Worm (Caenorhabditis elegans) whole organism, young adult: Measurements from ENCODE around the gene R10E8.8.

ENCODE experiments used
- C17E4.6 ChIP-seq: fragments of 200-800 bp; sonication (Bioruptor generic); IDR thresholded peaks from 2 replicates; pipeline ENCODE4 v1.3.6; 2022; ENCODE audit warnings: missing genetic modification reagents, missing genetic modification characterization, missing compliant biosample characterization
- D2030.7 ChIP-seq: fragments of 200-800 bp; sonication (Bioruptor generic); IDR thresholded peaks from 2 replicates; pipeline ENCODE4 v1.3.6; 2022; ENCODE audit warnings: missing genetic modification reagents, missing genetic modification characterization, missing compliant biosample characterization
- F22D6.2 ChIP-seq: sonication (generic microtip); optimal IDR thresholded peaks from 2 replicates; lab custom pipeline; 2016; ENCODE audit warnings: mild to moderate bottlenecking, missing genetic modification characterization, missing compliant biosample characterization
- F23B12.7 ChIP-seq: sonication (generic microtip); optimal IDR thresholded peaks from 2 replicates; lab custom pipeline; 2017; ENCODE audit warnings: missing genetic modification characterization, mild to moderate bottlenecking, missing compliant biosample characterization, antibody characterized with exemption, moderate library complexity; ENCODE audit not compliant: insufficient read depth
- F37B4.10 ChIP-seq: fragments of 200-800 bp; sonication (Bioruptor generic); IDR thresholded peaks from 2 replicates; pipeline ENCODE4 v1.3.6; 2022; ENCODE audit warnings: missing genetic modification characterization, missing compliant biosample characterization
- F39B2.1 ChIP-seq: fragments of 200-800 bp; sonication (Bioruptor generic); IDR thresholded peaks from 2 replicates; pipeline ENCODE4 v1.3.6; 2022; ENCODE audit warnings: missing genetic modification reagents, missing genetic modification characterization, missing compliant biosample characterization
- K12H6.12 ChIP-seq: fragments of 200-800 bp; sonication (Bioruptor generic); optimal IDR thresholded peaks from 2 replicates; lab custom pipeline; 2018; ENCODE audit warnings: mild to moderate bottlenecking, missing genetic modification characterization, missing compliant biosample characterization
- ZK185.1 ChIP-seq: sonication (generic microtip); optimal IDR thresholded peaks from 2 replicates; lab custom pipeline; 2016; ENCODE audit warnings: mild to moderate bottlenecking, missing genetic modification characterization, missing compliant biosample characterization; ENCODE audit not compliant: poor library complexity, severe bottlenecking
- ama-1 ChIP-seq, 3 experiments: fragments of 150-350 bp in 1 of 3; sonication (generic microtip) in 2 of 3; optimal IDR thresholded peaks; 2 replicates each; lab custom pipeline; 2014 to 2018; ENCODE audit warnings: missing biosample characterization in 2 of 3, missing genetic modification characterization in 2 of 3, missing genetic modification reagents in 2 of 3
- aptf-2 ChIP-seq: fragments of 200-800 bp; sonication (Bioruptor generic); conservative IDR thresholded peaks from 2 replicates; pipeline ENCODE4 v1.3.6; 2022; ENCODE audit warnings: missing genetic modification reagents, missing genetic modification characterization, missing compliant biosample characterization
- attf-5 ChIP-seq: fragments of 200-800 bp; sonication (Bioruptor generic); optimal IDR thresholded peaks from 2 replicates; lab custom pipeline; 2018; ENCODE audit warnings: mild to moderate bottlenecking, missing genetic modification characterization, missing compliant biosample characterization
- attf-6 ChIP-seq: fragments of 200-800 bp; sonication (Bioruptor generic); IDR thresholded peaks from 2 replicates; pipeline ENCODE4 v1.3.6; 2022; ENCODE audit warnings: missing genetic modification reagents, missing genetic modification characterization, missing compliant biosample characterization
- bed-2 ChIP-seq: fragments of 200-800 bp; sonication (Bioruptor generic); IDR thresholded peaks from 2 replicates; pipeline ENCODE4 v1.3.6; 2022; ENCODE audit warnings: missing genetic modification reagents, missing genetic modification characterization, missing compliant biosample characterization
- cebp-1 ChIP-seq, 2 experiments: fragments of 200-800 bp in 1 of 2; sonication (Bioruptor generic) in 1 of 2; sonication (generic microtip) in 1 of 2; IDR thresholded peaks in 1 of 2; optimal IDR thresholded peaks in 1 of 2; 2 replicates each; pipeline versions ENCODE4 v1.3.6 to Lab custom; 2017 to 2022; ENCODE audit warnings: missing compliant biosample characterization in 2 of 2, missing genetic modification characterization in 2 of 2, mild to moderate bottlenecking in 1 of 2, missing genetic modification reagents in 1 of 2, moderate library complexity in 1 of 2
- cebp-2 ChIP-seq: fragments of 200-800 bp; sonication (Bioruptor generic); IDR thresholded peaks from 2 replicates; pipeline ENCODE4 v1.3.6; 2022; ENCODE audit warnings: missing genetic modification characterization, missing compliant biosample characterization
- ceh-40 ChIP-seq: fragments of 200-800 bp; sonication (Bioruptor generic); IDR thresholded peaks from 2 replicates; pipeline ENCODE4 v1.3.6; 2022; ENCODE audit warnings: missing genetic modification characterization, missing compliant biosample characterization
- chd-7 ChIP-seq: sonication (generic microtip); optimal IDR thresholded peaks from 2 replicates; lab custom pipeline; 2016; ENCODE audit warnings: mild to moderate bottlenecking, missing genetic modification characterization, moderate library complexity, missing compliant biosample characterization
- dox-1 ChIP-seq: fragments of 200-800 bp; sonication (Bioruptor generic); IDR thresholded peaks from 2 replicates; pipeline ENCODE4 v1.3.6; 2022; ENCODE audit warnings: missing genetic modification reagents, missing genetic modification characterization, missing compliant biosample characterization
- egl-18 ChIP-seq: fragments of 200-800 bp; sonication (Bioruptor generic); IDR thresholded peaks from 2 replicates; pipeline ENCODE4 v1.3.6; 2022; ENCODE audit warnings: missing genetic modification reagents, missing genetic modification characterization, missing compliant biosample characterization
- gei-17 ChIP-seq: fragments of 200-800 bp; sonication (Bioruptor generic); optimal IDR thresholded peaks from 2 replicates; lab custom pipeline; 2018; ENCODE audit warnings: mild to moderate bottlenecking, missing genetic modification characterization, missing compliant biosample characterization
- hmg-20 ChIP-seq: fragments of 200-800 bp; sonication (Bioruptor generic); IDR thresholded peaks from 2 replicates; pipeline ENCODE4 v1.3.6; 2022; ENCODE audit warnings: missing genetic modification reagents, missing genetic modification characterization, missing compliant biosample characterization
- lag-1 ChIP-seq: fragments of 200-800 bp; sonication (Bioruptor generic); IDR thresholded peaks from 2 replicates; pipeline ENCODE4 v1.3.6; 2022; ENCODE audit warnings: missing genetic modification reagents, missing genetic modification characterization, missing compliant biosample characterization
- let-607 ChIP-seq, 2 experiments: fragments of 200-800 bp in 1 of 2; sonication (Bioruptor generic) in 1 of 2; sonication (generic microtip) in 1 of 2; optimal IDR thresholded peaks; 2 replicates each; lab custom pipeline; 2016 to 2018; ENCODE audit warnings: mild to moderate bottlenecking in 2 of 2, missing compliant biosample characterization in 2 of 2, missing genetic modification characterization in 2 of 2, moderate library complexity in 2 of 2, missing genotype in 1 of 2
- lin-35 ChIP-seq, 3 experiments: fragments of 150-350 bp in 2 of 3; sonication (generic microtip) in 1 of 3; optimal IDR thresholded peaks; 2 replicates each; lab custom pipeline; 2014 to 2018; ENCODE audit warnings: missing biosample characterization in 3 of 3, missing genetic modification characterization in 3 of 3, missing genetic modification reagents in 3 of 3
- lin-54 ChIP-seq: fragments of 200-800 bp; sonication (Bioruptor generic); optimal IDR thresholded peaks from 2 replicates; lab custom pipeline; 2018; ENCODE audit warnings: mild to moderate bottlenecking, missing genetic modification characterization, missing compliant biosample characterization
- lir-1 ChIP-seq: fragments of 200-800 bp; sonication (Bioruptor generic); conservative IDR thresholded peaks from 2 replicates; pipeline ENCODE4 v1.3.6; 2022; ENCODE audit warnings: missing genetic modification reagents, missing genetic modification characterization, missing compliant biosample characterization
- madf-6 ChIP-seq: fragments of 200-800 bp; sonication (Bioruptor generic); IDR thresholded peaks from 2 replicates; pipeline ENCODE4 v1.3.6; 2022; ENCODE audit warnings: missing genetic modification reagents, missing genetic modification characterization, missing compliant biosample characterization
- madf-8 ChIP-seq: fragments of 200-800 bp; sonication (Bioruptor generic); conservative IDR thresholded peaks from 2 replicates; pipeline ENCODE4 v1.3.6; 2022; ENCODE audit warnings: missing genetic modification reagents, missing genetic modification characterization, missing compliant biosample characterization
- mcd-1 ChIP-seq: fragments of 200-800 bp; sonication (Bioruptor generic); IDR thresholded peaks from 2 replicates; pipeline ENCODE4 v1.3.6; 2022; ENCODE audit warnings: missing genetic modification reagents, missing genetic modification characterization, missing compliant biosample characterization
- mxl-1 ChIP-seq: sonication (generic microtip); optimal IDR thresholded peaks from 2 replicates; lab custom pipeline; 2016; ENCODE audit warnings: missing genetic modification characterization, missing compliant biosample characterization
- nfya-1 ChIP-seq: sonication (generic microtip); optimal IDR thresholded peaks from 2 replicates; lab custom pipeline; 2017; ENCODE audit warnings: antibody characterized with exemption, missing compliant biosample characterization, missing genetic modification characterization, borderline replicate concordance; ENCODE audit not compliant: insufficient read depth
- nhr-120 ChIP-seq: fragments of 200-800 bp; sonication (Bioruptor generic); IDR thresholded peaks from 2 replicates; pipeline ENCODE4 v1.3.6; 2022; ENCODE audit warnings: missing genetic modification characterization, missing compliant biosample characterization
- nhr-27 ChIP-seq: fragments of 200-800 bp; sonication (Bioruptor generic); optimal IDR thresholded peaks from 2 replicates; lab custom pipeline; 2018; ENCODE audit warnings: mild to moderate bottlenecking, missing genetic modification characterization, moderate library complexity, missing compliant biosample characterization
- nhr-80 ChIP-seq: sonication (generic microtip); optimal IDR thresholded peaks from 2 replicates; lab custom pipeline; 2016; ENCODE audit warnings: missing genetic modification characterization, missing compliant biosample characterization
- pha-4 ChIP-seq: fragments of 150-350 bp; sonication (generic microtip); optimal IDR thresholded peaks from 2 replicates; lab custom pipeline; 2014; ENCODE audit warnings: missing biosample characterization, missing genetic modification reagents, missing genetic modification characterization
- rcor-1 ChIP-seq: fragments of 200-800 bp; sonication (Bioruptor generic); IDR thresholded peaks from 2 replicates; pipeline ENCODE4 v1.3.6; 2022; ENCODE audit warnings: missing genetic modification reagents, missing genetic modification characterization, missing compliant biosample characterization
- rec-8 ChIP-seq, 2 experiments: sonication (generic microtip); optimal IDR thresholded peaks; 2 replicates each; lab custom pipeline; 2016; ENCODE audit warnings: mild to moderate bottlenecking in 2 of 2, missing genetic modification characterization in 2 of 2, missing genetic modification reagents in 2 of 2, missing genotype in 2 of 2, missing biosample characterization in 1 of 2, missing compliant biosample characterization in 1 of 2, moderate library complexity in 1 of 2
- rpc-1 ChIP-seq, 2 experiments: fragments of 150-350 bp in 1 of 2; sonication (generic microtip) in 1 of 2; optimal IDR thresholded peaks; 2 replicates each; lab custom pipeline; 2014 to 2018; ENCODE audit warnings: missing biosample characterization in 1 of 2, missing genetic modification characterization in 1 of 2, missing genetic modification reagents in 1 of 2, missing genotype in 1 of 2
- snpc-1.3 ChIP-seq: sonication (generic microtip); optimal IDR thresholded peaks from 2 replicates; lab custom pipeline; 2017; ENCODE audit warnings: missing genetic modification characterization, mild to moderate bottlenecking, missing compliant biosample characterization, antibody characterized with exemption, moderate library complexity, missing genotype, missing genetic modification reagents; ENCODE audit not compliant: insufficient read depth
- snpc-3.4 ChIP-seq: sonication (generic microtip); optimal IDR thresholded peaks from 2 replicates; lab custom pipeline; 2017; ENCODE audit warnings: missing genetic modification characterization, mild to moderate bottlenecking, missing compliant biosample characterization, antibody characterized with exemption, moderate library complexity, missing genotype, missing genetic modification reagents
- xnd-1 ChIP-seq: sonication (generic microtip); optimal IDR thresholded peaks from 2 replicates; lab custom pipeline; 2016; ENCODE audit warnings: missing genotype, missing genetic modification reagents, missing genetic modification characterization, missing compliant biosample characterization
- ztf-22 ChIP-seq: fragments of 200-800 bp; sonication (Bioruptor generic); optimal IDR thresholded peaks from 2 replicates; lab custom pipeline; 2018; ENCODE audit warnings: mild to moderate bottlenecking, missing genetic modification characterization, moderate library complexity, missing compliant biosample characterization
- ztf-25 ChIP-seq: fragments of 200-800 bp; sonication (Bioruptor generic); IDR thresholded peaks from 2 replicates; pipeline ENCODE4 v1.3.6; 2022; ENCODE audit warnings: missing genetic modification reagents, missing genetic modification characterization, missing compliant biosample characterization

Gene R10E8.8

ce11 chrV:18241328-18241727 lies at the start of gene R10E8.8:
Gene R10E8.8 (minus strand): TSS chrV:18241670.
- no peak for TF ChIP-seq madf-6 (GFP tag; lab: Robert Waterston, UW)
- TF ChIP-seq let-607 (tag; optimal IDR thresholded peaks at IDR 0.05; lab: Kevin White, UChicago): peak in 1 of 2 experiments; percentile 5
- TF ChIP-seq lag-1 (GFP tag; lab: Robert Waterston, UW): no peak
- TF ChIP-seq dox-1: no peak
- no peak for TF ChIP-seq bed-2 (GFP tag; lab: Robert Waterston, UW)
- no peak for TF ChIP-seq F22D6.2 (tag; lab: Kevin White, UChicago)
- TF ChIP-seq ztf-22 (GFP tag; lab: Kevin White, UChicago): no peak
- no peak for TF ChIP-seq K12H6.12 (tag; lab: Kevin White, UChicago)
- TF ChIP-seq pha-4 (tag; lab: Kevin White, UChicago): no peak
- no peak for TF ChIP-seq nhr-120 (GFP tag; lab: Robert Waterston, UW)
- no peak for TF ChIP-seq madf-8 (GFP tag; lab: Robert Waterston, UW)
- no peak for TF ChIP-seq cebp-1 (GFP tag; IDR thresholded peaks at IDR 0.05; lab: Robert Waterston, UW)
- TF ChIP-seq cebp-1 (tag; optimal IDR thresholded peaks at IDR 0.05; lab: Kevin White, UChicago): peak; percentile 14
- no peak for TF ChIP-seq D2030.7
- TF ChIP-seq nhr-80 (tag; lab: Kevin White, UChicago): peak; percentile 65
- TF ChIP-seq attf-6 (GFP tag; lab: Robert Waterston, UW): no peak
- no peak for TF ChIP-seq lin-35 (GFP tag; optimal IDR thresholded peaks at IDR 0.05; lab: Kevin White, UChicago)
- TF ChIP-seq egl-18 (GFP tag; lab: Robert Waterston, UW): no peak
- TF ChIP-seq nfya-1 (tag; lab: Kevin White, UChicago): no peak
- no peak for TF ChIP-seq ZK185.1
- TF ChIP-seq F37B4.10: no peak
- TF ChIP-seq aptf-2 (GFP tag; lab: Robert Waterston, UW): no peak
- TF ChIP-seq attf-5: peak; percentile 26
- TF ChIP-seq rpc-1 (optimal IDR thresholded peaks at IDR 0.05; lab: Kevin White, UChicago): no peak
- TF ChIP-seq rpc-1 (tag; optimal IDR thresholded peaks at IDR 0.05; lab: Kevin White, UChicago): no peak
- no peak for TF ChIP-seq lin-54 (GFP tag; lab: Kevin White, UChicago)
- no peak for TF ChIP-seq F39B2.1
- TF ChIP-seq mcd-1 (GFP tag; lab: Robert Waterston, UW): peak; percentile 61; the same call in 1 of the 2 replicates
- TF ChIP-seq, all 124 proteins: peak for 5

DNA sequence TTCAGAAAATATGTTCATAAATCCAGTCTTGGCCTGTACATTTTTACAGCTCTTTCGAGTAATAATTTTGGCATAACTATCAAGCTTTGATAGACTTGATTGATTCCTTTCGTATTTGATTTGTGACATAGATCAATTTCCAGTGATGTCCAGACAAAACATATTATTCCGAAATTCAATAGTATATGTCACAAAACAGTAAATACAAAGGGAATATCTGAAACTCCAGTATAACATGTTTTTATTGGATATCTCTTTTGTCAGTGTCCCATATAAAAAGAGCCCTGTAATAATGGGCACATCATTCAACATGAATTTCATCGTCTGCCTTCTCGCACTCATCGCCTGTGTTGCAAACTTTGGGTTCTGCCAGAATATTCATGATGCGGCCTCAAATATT lies 49.2 kb upstream of the R10E8.8 start, which contains the start of gene Y51A2A.4:
Gene Y51A2A.4, plus strand, starts transcription at position 301 of the 400 bp plus-strand sequence.
- TF ChIP-seq lag-1 (GFP tag; lab: Robert Waterston, UW): no peak
- TF ChIP-seq hmg-20 (GFP tag; lab: Robert Waterston, UW): no peak
- TF ChIP-seq lir-1 (GFP tag; lab: Robert Waterston, UW): no peak
- no peak for TF ChIP-seq rcor-1
- TF ChIP-seq ceh-40 (GFP tag; lab: Robert Waterston, UW): no peak
- no peak for TF ChIP-seq mxl-1 (tag; lab: Kevin White, UChicago)

- TF ChIP-seq ama-1 (optimal IDR thresholded peaks at IDR 0.05; lab: Kevin White, UChicago) (no peak), ama-1 (GFP tag; optimal IDR thresholded peaks at IDR 0.05; lab: Kevin White, UChicago) (no peak), mxl-1 (tag; lab: Kevin White, UChicago) (no peak), rec-8 (tag; optimal IDR thresholded peaks at IDR 0.05; lab: Kevin White, UChicago) (no peak), gei-17 (GFP tag; lab: Kevin White, UChicago) (no peak), xnd-1 (tag; lab: Kevin White, UChicago) (no peak), C17E4.6 (no peak), F23B12.7 (tag; lab: Kevin White, UChicago) (no peak), ztf-25 (GFP tag; lab: Robert Waterston, UW) (no peak), nhr-27 (tag; lab: Kevin White, UChicago) (no peak), snpc-1.3 (tag; lab: Kevin White, UChicago) (no peak), F39B2.1 (no peak), snpc-3.4 (tag; lab: Kevin White, UChicago) (no peak), chd-7 (no peak), hmg-20 (GFP tag; lab: Robert Waterston, UW) (no peak), madf-6 (GFP tag; lab: Robert Waterston, UW) (no peak), rcor-1 (no peak), cebp-2 (GFP tag; lab: Robert Waterston, UW) (no peak)
These were observed 41.1 kb upstream of the R10E8.8 start, which contains the start of gene clec-247 for ce11 chrV:18282597-18282996. Gene clec-247 (plus strand): TSS chrV:18282897.
